Fruit fly (Drosophila melanogaster) whole organism, adult: Measurements from ENCODE around the gene CG13077.

ENCODE experiments used
- CG1620 ChIP-seq: fragments of 200-800 bp; sonication (Bioruptor generic); optimal IDR thresholded peaks from 2 replicates; lab custom pipeline; 2016; ENCODE audit warnings: missing biosample characterization, missing genetic modification characterization
- Hr96 ChIP-seq: fragments of 200-800 bp; sonication (Bioruptor generic); optimal IDR thresholded peaks from 2 replicates; lab custom pipeline; 2016; ENCODE audit warnings: missing biosample characterization, missing genetic modification characterization
- Mnt ChIP-seq: fragments of 200-800 bp; sonication (Bioruptor generic); optimal IDR thresholded peaks from 2 replicates; lab custom pipeline; 2016; ENCODE audit warnings: missing biosample characterization, mild to moderate bottlenecking, missing genetic modification characterization
- cic ChIP-seq: fragments of 200-800 bp; sonication (Bioruptor generic); optimal IDR thresholded peaks from 2 replicates; lab custom pipeline; 2017; ENCODE audit warnings: missing biosample characterization, mild to moderate bottlenecking, missing genetic modification characterization, moderate library complexity
- cnc ChIP-seq, 2 experiments: fragments of >200 bp; optimal IDR thresholded peaks; 2 replicates each; lab custom pipeline; 2017
- kay ChIP-seq: fragments of 200-800 bp; sonication (Bioruptor generic); peaks from one replicate; lab custom pipeline; 2016; ENCODE audit warnings: missing biosample characterization, missing genetic modification characterization, borderline replicate concordance
- ovo ChIP-seq: fragments of 200-800 bp; sonication (Bioruptor generic); optimal IDR thresholded peaks from 2 replicates; lab custom pipeline; 2016; ENCODE audit warnings: missing biosample characterization, missing genetic modification characterization

DNA sequence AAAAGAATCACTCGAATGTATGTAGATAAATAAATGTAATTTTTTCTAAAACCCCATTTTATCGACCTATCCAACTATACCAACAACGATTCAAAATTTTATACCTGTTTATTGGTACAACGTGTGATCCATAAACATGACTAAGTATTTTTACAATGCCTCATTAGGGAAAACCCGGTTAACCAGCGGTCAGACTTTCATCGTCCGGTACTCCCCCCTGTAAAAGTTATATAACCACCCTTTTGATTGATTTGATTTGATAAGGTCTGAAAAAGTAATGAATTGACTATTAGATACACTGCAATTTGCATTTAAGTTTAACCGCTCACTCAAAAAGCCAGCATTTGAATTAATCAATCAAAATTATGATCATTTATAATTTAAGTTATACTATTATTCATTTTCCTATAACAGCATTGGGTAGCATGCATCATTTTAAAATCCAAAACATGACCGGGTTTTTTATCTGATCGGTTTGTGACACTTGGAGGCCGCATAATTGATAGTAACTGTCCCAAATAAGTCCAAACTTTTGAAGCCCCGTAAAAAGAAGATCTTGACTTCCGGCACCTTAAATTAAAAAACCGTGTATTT lies 1.7 kb downstream of the CG13077 start:
- TF ChIP-seq Hr96 (GFP tag; lab: Kevin White, UChicago) (no peak), kay (peak; percentile 45), cic (GFP tag; lab: Kevin White, UChicago) (no peak), cnc (optimal IDR thresholded peaks at IDR 0.05; lab: Kevin White, UChicago) (no peak), CG1620 (GFP tag; lab: Kevin White, UChicago) (no peak), Mnt (no peak), ovo (GFP tag; lab: Kevin White, UChicago) (no peak)
